Fruit fly (Drosophila melanogaster): Measurements from ENCODE around the gene Acsf3.

Gene Acsf3

dm6 chrX:7300722-7301350, 28.0 kb upstream of the Acsf3 start (continued):
- TF ChIP-seq fd102C (GFP tag; optimal IDR thresholded peaks at IDR 0.05) (no peak), chinmo (GFP tag; IDR thresholded peaks at IDR 0.05; ENCODE audit: partially characterized antibody) (peak; percentile 97), Aef1 (GFP tag; IDR thresholded peaks at IDR 0.05) (peak; percentile 32; the same call in 2 of the 3 replicates), CG4360 (GFP tag; IDR thresholded peaks at IDR 0.05) (peak; percentile 64), HLHmδ (GFP tag; optimal IDR thresholded peaks at IDR 0.05) (peak; percentile 62), schlank (tag; optimal IDR thresholded peaks at IDR 0.05) (no peak), CG6791 (GFP tag; IDR thresholded peaks at IDR 0.05; ENCODE audit: partially characterized antibody) (0 out of 3 replicates have a peak, but pooled peaks have one; percentile 32), repo (GFP tag; optimal IDR thresholded peaks at IDR 0.05) (no peak), CG8290 (GFP tag; optimal IDR thresholded peaks at IDR 0.05) (no peak), CG8290 (tag; optimal IDR thresholded peaks at IDR 0.05) (peak in 1 of 2 experiments; percentile 62), otp (GFP tag; IDR thresholded peaks at IDR 0.05) (0 out of 3 replicates have a peak, but pooled peaks have one; percentile 19), crol (GFP tag; IDR thresholded peaks at IDR 0.05) (peak; percentile 100), sna (GFP tag; IDR thresholded peaks at IDR 0.05; ENCODE audit: partially characterized antibody) (0 out of 2 replicates have a peak, but pooled peaks have one; percentile 24), pb (GFP tag; optimal IDR thresholded peaks at IDR 0.05) (no peak), ttk (GFP tag; IDR thresholded peaks at IDR 0.05) (peak; percentile 25; the same call in 1 of the 2 replicates), CoRest (tag; optimal IDR thresholded peaks at IDR 0.05) (no peak), CG1603 (tag; optimal IDR thresholded peaks at IDR 0.05) (no peak)

- peak; percentile 19 to 71 for TF ChIP-seq Hr51 (GFP tag; optimal IDR thresholded peaks at IDR 0.05)
- peak; percentile 94 for TF ChIP-seq CG17361 (GFP tag; IDR thresholded peaks at IDR 0.05)
- no peak for TF ChIP-seq CG17385 (GFP tag; optimal IDR thresholded peaks at IDR 0.05)
- no peak; the same call in 2 of the 3 replicates for TF ChIP-seq croc (GFP tag; conservative IDR thresholded peaks at IDR 0.05)
- peak; percentile 43 for TF ChIP-seq CG10431 (GFP tag; optimal IDR thresholded peaks at IDR 0.05)
- no peak for TF ChIP-seq Dip3 (GFP tag; optimal IDR thresholded peaks at IDR 0.05)
- peak; percentile 44 for TF ChIP-seq CG30020 (tag; optimal IDR thresholded peaks at IDR 0.05)
- no peak for TF ChIP-seq vnd (GFP tag; IDR thresholded peaks at IDR 0.05; ENCODE audit: partially characterized antibody)
- peak; percentile 65 for TF ChIP-seq CG12104 (GFP tag; optimal IDR thresholded peaks at IDR 0.05)
- no peak for TF ChIP-seq Dll (GFP tag; IDR thresholded peaks at IDR 0.05; ENCODE audit: partially characterized antibody)
- TF ChIP-seq run (tag; optimal IDR thresholded peaks at IDR 0.05): peak; percentile 8
- peak; percentile 22; the same call in 1 of the 2 replicates for TF ChIP-seq E2f2 (GFP tag; IDR thresholded peaks at IDR 0.05)
- TF ChIP-seq tll (GFP tag; optimal IDR thresholded peaks at IDR 0.05): no peak
- TF ChIP-seq CG1602 (GFP tag; optimal IDR thresholded peaks at IDR 0.05): peak; percentile 43
- TF ChIP-seq CG8388 (GFP tag; optimal IDR thresholded peaks at IDR 0.05): peak; percentile 56
- TF ChIP-seq Jarid2 (GFP tag; optimal IDR thresholded peaks at IDR 0.05): peak; percentile 29
- TF ChIP-seq Ada2b (GFP tag; IDR thresholded peaks at IDR 0.05): peak; percentile 33
- no peak for TF ChIP-seq fru (optimal IDR thresholded peaks at IDR 0.05)
- TF ChIP-seq CG13424 (tag; optimal IDR thresholded peaks at IDR 0.05): peak; percentile 81
- TF ChIP-seq CG3726 (GFP tag; IDR thresholded peaks at IDR 0.05): 0 out of 3 replicates have a peak, but pooled peaks have one; percentile 49
- TF ChIP-seq crc (GFP tag; optimal IDR thresholded peaks at IDR 0.05): no peak
- TF ChIP-seq CG32532 (GFP tag; IDR thresholded peaks at IDR 0.05): 0 out of 2 replicates have a peak, but pooled peaks have one; percentile 5
- no peak for TF ChIP-seq pfk (GFP tag; optimal IDR thresholded peaks at IDR 0.05)
- TF ChIP-seq kah (GFP tag; optimal IDR thresholded peaks at IDR 0.05): no peak
- TF ChIP-seq slbo (GFP tag; IDR thresholded peaks at IDR 0.05): peak; percentile 20; the same call in 1 of the 2 replicates
- TF ChIP-seq Fer1 (GFP tag; optimal IDR thresholded peaks at IDR 0.05): peak; percentile 18
- TF ChIP-seq Meics (GFP tag; optimal IDR thresholded peaks at IDR 0.05): peak; percentile 56
- TF ChIP-seq CG11398 (GFP tag; optimal IDR thresholded peaks at IDR 0.05): peak; percentile 5
- TF ChIP-seq CG4730 (GFP tag; IDR thresholded peaks at IDR 0.05): peak; percentile 35; the same call in 1 of the 2 replicates
These were observed 27.2 kb upstream of the Acsf3 start for dm6 chrX:7301351-7302328.
